Worm (Caenorhabditis elegans): ENCODE measurements around the gene F36A4.4.

ce11 chrIV:4218276-4218675 lies 49.1 kb upstream of the F36A4.4 start:
- TF ChIP-seq him-1 (tag; optimal IDR thresholded peaks at IDR 0.05) (no peak), dao-5 (tag; optimal IDR thresholded peaks at IDR 0.05) (no peak)

All from whole organism, L4/young adult.